Worm (Caenorhabditis elegans): ENCODE measurements around the gene mlc-3.

Gene mlc-3

DNA sequence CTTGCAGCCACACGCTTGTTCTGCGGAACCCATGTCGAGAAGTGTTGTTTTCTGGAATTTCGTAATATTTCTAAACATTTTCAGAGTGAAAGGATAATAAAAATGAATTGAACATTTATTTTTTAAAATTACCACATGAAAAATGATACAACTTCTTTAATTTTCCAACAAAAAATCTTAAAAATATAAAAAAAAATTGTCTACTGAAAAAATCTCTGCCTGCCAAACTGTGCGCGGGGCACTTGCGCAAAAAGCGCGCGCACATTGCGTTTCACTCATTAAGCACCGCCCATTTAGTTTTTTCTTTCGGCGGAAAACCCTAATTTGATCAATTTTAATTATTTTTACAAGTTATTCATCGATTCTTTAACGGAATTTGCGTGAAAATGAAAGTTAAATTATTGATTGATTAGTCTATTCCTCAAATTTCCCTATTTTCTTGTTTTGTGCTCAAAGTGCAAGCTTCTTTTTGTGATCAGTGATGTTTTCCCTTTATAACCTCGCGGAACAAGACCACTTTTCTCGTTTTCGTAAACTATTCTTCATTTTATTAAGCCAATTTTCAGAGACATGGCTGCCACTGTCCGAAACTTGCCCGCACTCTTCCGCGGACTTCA, 9.8 kb upstream of the mlc-3 start, which contains the start of the genes nmad-1 and hach-1 (continued):
- TF ChIP-seq mxl-2 (GFP tag; conservative IDR thresholded peaks at IDR 0.05): no peak
- peak; percentile 79 for TF ChIP-seq dve-1 (tag; optimal IDR thresholded peaks at IDR 0.05; ENCODE audit: insufficient read depth)
- TF ChIP-seq cey-2 (tag; optimal IDR thresholded peaks at IDR 0.05; ENCODE audit: borderline replicate concordance, insufficient read depth): no peak
- peak; percentile 64 for TF ChIP-seq T20F7.1 (GFP tag; optimal IDR thresholded peaks at IDR 0.05)
- TF ChIP-seq Y105C5A.15 (GFP tag; IDR thresholded peaks at IDR 0.05): no peak
- peak; percentile 79 for TF ChIP-seq lin-38 (GFP tag; IDR thresholded peaks at IDR 0.05)
- TF ChIP-seq fos-1 (tag; optimal IDR thresholded peaks at IDR 0.05): no peak
- TF ChIP-seq D1046.2 (GFP tag; IDR thresholded peaks at IDR 0.05): no peak
- TF ChIP-seq daf-16 (GFP tag; optimal IDR thresholded peaks at IDR 0.05): peak; percentile 18 to 49
- TF ChIP-seq daf-16 (tag; optimal IDR thresholded peaks at IDR 0.05): peak; percentile 48
- no peak for TF ChIP-seq zfp-3 (GFP tag; conservative IDR thresholded peaks at IDR 0.05)
- TF ChIP-seq madf-9 (GFP tag; conservative IDR thresholded peaks at IDR 0.05): 0 out of 2 replicates have a peak, but pooled peaks have one; percentile 34
- no peak for TF ChIP-seq lin-39 (tag; optimal IDR thresholded peaks at IDR 0.05)
- TF ChIP-seq ceh-28 (tag; optimal IDR thresholded peaks at IDR 0.05): peak; percentile 34
- no peak for TF ChIP-seq spr-3 (GFP tag; optimal IDR thresholded peaks at IDR 0.05)
- peak; percentile 82 for TF ChIP-seq ces-1 (GFP tag; optimal IDR thresholded peaks at IDR 0.05)
- TF ChIP-seq lin-13 (GFP tag; optimal IDR thresholded peaks at IDR 0.05): peak; percentile 43
- TF ChIP-seq nhr-237 (tag; optimal IDR thresholded peaks at IDR 0.05): no peak
- TF ChIP-seq nhr-6 (tag; optimal IDR thresholded peaks at IDR 0.05): peak; percentile 48
- TF ChIP-seq hlh-30 (tag; optimal IDR thresholded peaks at IDR 0.05; ENCODE audit: insufficient read depth): peak; percentile 51
- TF ChIP-seq nhr-11 (tag; optimal IDR thresholded peaks at IDR 0.05): no peak
- TF ChIP-seq ztf-11 (tag; optimal IDR thresholded peaks at IDR 0.05): no peak
- TF ChIP-seq vab-7 (GFP tag; IDR thresholded peaks at IDR 0.05): peak; percentile 73
- peak; percentile 26 for TF ChIP-seq F37D6.2 (tag; optimal IDR thresholded peaks at IDR 0.05)
- TF ChIP-seq dmd-9 (GFP tag; IDR thresholded peaks at IDR 0.05): no peak
- peak; percentile 87 for TF ChIP-seq mep-1 (tag; optimal IDR thresholded peaks at IDR 0.05)
- TF ChIP-seq mes-2 (tag; optimal IDR thresholded peaks at IDR 0.05; ENCODE audit: poor library complexity, severe bottlenecking): peak; percentile 95
- TF ChIP-seq rbr-2 (tag; optimal IDR thresholded peaks at IDR 0.05): peak; percentile 75
- TF ChIP-seq dpl-1 (GFP tag; optimal IDR thresholded peaks at IDR 0.05): peak; percentile 76
- no peak for TF ChIP-seq lir-3 (tag; optimal IDR thresholded peaks at IDR 0.05)
- TF ChIP-seq nhr-102 (tag; optimal IDR thresholded peaks at IDR 0.05): peak; percentile 68
- TF ChIP-seq pqm-1 (tag; optimal IDR thresholded peaks at IDR 0.05): no peak
- peak; percentile 65; the same call in 1 of the 2 replicates for TF ChIP-seq T26A8.4 (GFP tag; IDR thresholded peaks at IDR 0.05)
- TF ChIP-seq php-3 (GFP tag; IDR thresholded peaks at IDR 0.05): 0 out of 2 replicates have a peak, but pooled peaks have one; percentile 46
- no peak for TF ChIP-seq F49E8.2 (tag; optimal IDR thresholded peaks at IDR 0.05; ENCODE audit: borderline replicate concordance)
- TF ChIP-seq ZK546.5 (tag; optimal IDR thresholded peaks at IDR 0.05): no peak
- peak; percentile 34 for TF ChIP-seq spr-1 (tag; optimal IDR thresholded peaks at IDR 0.05)
- TF ChIP-seq snpc-4 (tag; optimal IDR thresholded peaks at IDR 0.05): no peak
- no peak for TF ChIP-seq R02D3.7 (tag; optimal IDR thresholded peaks at IDR 0.05)
- no peak for TF ChIP-seq nhr-111 (GFP tag; optimal IDR thresholded peaks at IDR 0.05)
- no peak for TF ChIP-seq mdt-29 (GFP tag; IDR thresholded peaks at IDR 0.05)
- no peak for TF ChIP-seq madf-5 (GFP tag; IDR thresholded peaks at IDR 0.05)
- no peak for TF ChIP-seq saeg-2 (GFP tag; IDR thresholded peaks at IDR 0.05)
- TF ChIP-seq hlh-11 (tag; optimal IDR thresholded peaks at IDR 0.05): peak; percentile 67
- no peak for TF ChIP-seq nhr-25 (tag; optimal IDR thresholded peaks at IDR 0.05; ENCODE audit: borderline replicate concordance, insufficient read depth)
- peak; percentile 89 for TF ChIP-seq duxl-1 (tag; optimal IDR thresholded peaks at IDR 0.05; ENCODE audit: poor library complexity)
- TF ChIP-seq nhr-41 (GFP tag; IDR thresholded peaks at IDR 0.05): no peak
- TF ChIP-seq dmd-6 (GFP tag; IDR thresholded peaks at IDR 0.05): no peak
- TF ChIP-seq mxl-3 (GFP tag; optimal IDR thresholded peaks at IDR 0.05): no peak
- TF ChIP-seq ceh-44 (GFP tag; IDR thresholded peaks at IDR 0.05): no peak
